Worm (Caenorhabditis elegans) whole organism, L4 larva: ENCODE measurements around the gene aff-1.

Source experiments
- R02D3.7 ChIP-seq: fragments of 150-350 bp; sonication (generic microtip); optimal IDR thresholded peaks from 3 replicates; lab custom pipeline; 2014; ENCODE audit warnings: missing biosample characterization, missing genetic modification characterization
- Y5F2A.4 ChIP-seq: fragments of 200-800 bp; sonication (Bioruptor generic); optimal IDR thresholded peaks from 2 replicates; lab custom pipeline; 2018; ENCODE audit warnings: mild to moderate bottlenecking, missing genetic modification characterization, missing compliant biosample characterization
- ZK546.5 ChIP-seq, 2 experiments: sonication (generic microtip); optimal IDR thresholded peaks; 2 replicates each; lab custom pipeline; 2017; ENCODE audit warnings: missing biosample characterization in 2 of 2, missing genetic modification characterization in 2 of 2
- daf-12 ChIP-seq: fragments of 150-350 bp; optimal IDR thresholded peaks from 2 replicates; lab custom pipeline; 2014; ENCODE audit warnings: missing biosample characterization, missing genetic modification reagents, missing genetic modification characterization
- fkh-10 ChIP-seq: fragments of 150-350 bp; optimal IDR thresholded peaks from 2 replicates; lab custom pipeline; 2014; ENCODE audit warnings: missing biosample characterization, missing genetic modification reagents, missing genetic modification characterization
- fos-1 ChIP-seq: fragments of 150-350 bp; optimal IDR thresholded peaks from 2 replicates; lab custom pipeline; 2014; ENCODE audit warnings: missing biosample characterization, missing genetic modification characterization
- hif-1 ChIP-seq, 2 experiments: sonication (generic microtip); optimal IDR thresholded peaks; 2 replicates each; lab custom pipeline; 2016 to 2017; ENCODE audit warnings: missing compliant biosample characterization in 2 of 2, missing genetic modification characterization in 2 of 2, missing genetic modification reagents in 2 of 2, missing genotype in 2 of 2, mild to moderate bottlenecking in 1 of 2
- madf-5 ChIP-seq, 2 experiments: fragments of 200-800 bp; sonication (Bioruptor generic); IDR thresholded peaks; 2 replicates each; pipeline ENCODE4 v1.3.6; 2022; ENCODE audit warnings: missing compliant biosample characterization in 2 of 2, missing genetic modification characterization in 2 of 2
- nhr-237 ChIP-seq: sonication (generic microtip); optimal IDR thresholded peaks from 2 replicates; lab custom pipeline; 2017; ENCODE audit warnings: missing biosample characterization, missing genetic modification characterization
- nhr-25 ChIP-seq: sonication (generic microtip); optimal IDR thresholded peaks from 2 replicates; lab custom pipeline; 2017; ENCODE audit warnings: missing genetic modification characterization, mild to moderate bottlenecking, missing compliant biosample characterization, antibody characterized with exemption, moderate library complexity, borderline replicate concordance; ENCODE audit not compliant: insufficient read depth
- spr-3 ChIP-seq: fragments of 200-800 bp; sonication (Bioruptor generic); optimal IDR thresholded peaks from 2 replicates; lab custom pipeline; 2018; ENCODE audit warnings: mild to moderate bottlenecking, missing genetic modification characterization, missing compliant biosample characterization
- zag-1 ChIP-seq: fragments of 150-350 bp; optimal IDR thresholded peaks from 2 replicates; lab custom pipeline; 2014; ENCODE audit warnings: missing biosample characterization, missing genetic modification characterization
- ztf-7 ChIP-seq: fragments of 150-350 bp; optimal IDR thresholded peaks from 2 replicates; lab custom pipeline; 2014; ENCODE audit warnings: missing biosample characterization, missing genetic modification characterization

DNA sequence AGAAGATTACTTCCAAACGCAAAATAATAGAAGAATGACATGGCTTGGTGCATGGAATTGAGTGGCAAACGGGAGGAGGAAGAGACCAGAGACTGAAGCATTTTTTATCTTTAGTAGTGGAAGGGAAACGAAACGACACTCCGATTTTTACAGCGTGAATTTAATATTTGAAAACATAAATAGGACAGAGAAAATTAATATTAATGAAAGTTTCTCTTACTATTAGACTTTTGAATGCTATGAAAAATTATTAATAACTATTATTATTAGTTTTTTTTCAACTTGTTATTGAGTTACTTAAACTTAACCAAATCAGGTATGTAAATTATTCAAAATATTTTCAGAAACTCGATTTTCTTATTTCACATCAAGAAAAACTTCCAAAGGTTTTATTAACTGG is 16.5 kb upstream of the aff-1 start, which contains the start of gene C44B7.7:
- no peak for TF ChIP-seq ZK546.5 (tag; optimal IDR thresholded peaks at IDR 0.05; lab: Kevin White, UChicago)
- TF ChIP-seq daf-12 (tag; lab: Kevin White, UChicago), result no peak
- no peak for TF ChIP-seq nhr-237
- no peak for TF ChIP-seq Y5F2A.4
- no peak for TF ChIP-seq hif-1 (tag; optimal IDR thresholded peaks at IDR 0.05; lab: Kevin White, UChicago)
- no peak for TF ChIP-seq ztf-7 (tag; lab: Kevin White, UChicago)
- no peak for TF ChIP-seq spr-3 (GFP tag; lab: Kevin White, UChicago)
- TF ChIP-seq fkh-10 (GFP tag; lab: Kevin White, UChicago), result no peak
- TF ChIP-seq R02D3.7, result no peak
- TF ChIP-seq madf-5 (GFP tag; IDR thresholded peaks at IDR 0.05; lab: Robert Waterston, UW), result no peak
- no peak for TF ChIP-seq zag-1 (tag; lab: Kevin White, UChicago)
- TF ChIP-seq fos-1 (tag; lab: Kevin White, UChicago), result no peak
- TF ChIP-seq nhr-25, result no peak
